Fruit fly (Drosophila melanogaster) whole organism, embryonic: Measurements from ENCODE around the gene Ufd1.

Experiments used
- Asciz ChIP-seq: fragments of 200-800 bp; sonication (Bioruptor generic); optimal IDR thresholded peaks from 2 replicates; lab custom pipeline; 2017; ENCODE audit warnings: missing biosample characterization, mild to moderate bottlenecking, missing genetic modification characterization, missing genetic modification reagents
- CG18764 ChIP-seq: fragments of 200-800 bp; sonication (Bioruptor generic); optimal IDR thresholded peaks from 3 replicates; lab custom pipeline; 2016; ENCODE audit warnings: missing biosample characterization, missing genetic modification characterization
- CG34224 ChIP-seq: fragments of 200-800 bp; sonication (Bioruptor generic); IDR thresholded peaks from 3 replicates; pipeline ENCODE4 v1.3.6; 2022; ENCODE audit warnings: missing biosample characterization, missing genetic modification characterization; ENCODE audit not compliant: partially characterized antibody
- Dp ChIP-seq: fragments of 200-800 bp; sonication (Bioruptor generic); optimal IDR thresholded peaks from 2 replicates; lab custom pipeline; 2018; ENCODE audit warnings: missing biosample characterization, mild to moderate bottlenecking, missing genetic modification characterization, moderate library complexity
- Nf-YC ChIP-seq: fragments of 200-800 bp; optimal IDR thresholded peaks from 3 replicates; lab custom pipeline; 2019; ENCODE audit warnings: missing biosample characterization, mild to moderate bottlenecking, missing genetic modification characterization, moderate library complexity
- TFAM ChIP-seq: fragments of 200-800 bp; sonication (Bioruptor generic); optimal IDR thresholded peaks from 2 replicates; lab custom pipeline; 2017; ENCODE audit warnings: missing biosample characterization, missing genetic modification characterization, inconsistent platforms
- gcm ChIP-seq: fragments of 200-800 bp; sonication (Bioruptor generic); optimal IDR thresholded peaks from 2 replicates; lab custom pipeline; 2019; ENCODE audit warnings: missing biosample characterization, mild to moderate bottlenecking, missing genetic modification characterization, moderate library complexity
- sc ChIP-seq, 3 experiments: fragments of >200 bp in 2 of 3; fragments of 200-800 bp in 1 of 3; sonication (Bioruptor generic) in 1 of 3; optimal IDR thresholded peaks; 2 replicates in 2 of 3; 3 replicates in 1 of 3; lab custom pipeline; 2017; ENCODE audit warnings: mild to moderate bottlenecking in 1 of 3, missing biosample characterization in 1 of 3, missing genetic modification characterization in 1 of 3, missing genetic modification reagents in 1 of 3

dm6 chr3L:11103773-11104172 is 19.2 kb downstream of the Ufd1 start, which contains the start of gene CG32071:
- TF ChIP-seq TFAM (GFP tag; lab: Kevin White, UChicago) = no peak
- no peak for TF ChIP-seq CG34224
- no peak for TF ChIP-seq CG18764 (GFP tag; lab: Kevin White, UChicago)
- TF ChIP-seq sc (optimal IDR thresholded peaks at IDR 0.05; lab: Kevin White, UChicago) = no peak
- no peak for TF ChIP-seq sc (GFP tag; optimal IDR thresholded peaks at IDR 0.05; lab: Kevin White, UChicago)
- no peak for TF ChIP-seq Nf-YC (tag; lab: Kevin White, UChicago)
- TF ChIP-seq gcm (GFP tag; lab: Kevin White, UChicago) = no peak
- no peak for TF ChIP-seq Dp (GFP tag; lab: Kevin White, UChicago)
- no peak for TF ChIP-seq Asciz (GFP tag; lab: Kevin White, UChicago)
